Worm (Caenorhabditis elegans) whole organism, mixed stage, embryonic: Measurements from ENCODE around the gene yap-1.

Source experiments
- M03D4.4 ChIP-seq: sonication (generic microtip); optimal IDR thresholded peaks from 2 replicates; lab custom pipeline; 2017; ENCODE audit warnings: mild to moderate bottlenecking, missing genetic modification characterization, missing compliant biosample characterization
- blmp-1 ChIP-seq: fragments of 150-350 bp; optimal IDR thresholded peaks from 2 replicates; lab custom pipeline; 2014; ENCODE audit warnings: missing biosample characterization, missing genetic modification characterization
- ceh-39 ChIP-seq: fragments of 150-350 bp; optimal IDR thresholded peaks from 2 replicates; lab custom pipeline; 2014; ENCODE audit warnings: missing biosample characterization, missing genetic modification characterization
- ceh-43 ChIP-seq: fragments of 200-800 bp; sonication (Bioruptor generic); optimal IDR thresholded peaks from 2 replicates; lab custom pipeline; 2018; ENCODE audit warnings: mild to moderate bottlenecking, missing genetic modification characterization, moderate library complexity, missing compliant biosample characterization
- ceh-83 ChIP-seq: fragments of 200-800 bp; sonication (Bioruptor generic); optimal IDR thresholded peaks from 2 replicates; lab custom pipeline; 2018; ENCODE audit warnings: mild to moderate bottlenecking, missing genetic modification characterization, missing compliant biosample characterization
- ces-1 ChIP-seq: fragments of 150-350 bp; optimal IDR thresholded peaks from 2 replicates; lab custom pipeline; 2014; ENCODE audit warnings: missing biosample characterization, missing genetic modification reagents, missing genetic modification characterization
- drap-1 ChIP-seq: fragments of 200-800 bp; sonication (Bioruptor generic); optimal IDR thresholded peaks from 3 replicates; lab custom pipeline; 2018; ENCODE audit warnings: mild to moderate bottlenecking, missing genetic modification characterization, missing compliant biosample characterization
- elt-1 ChIP-seq: sonication (generic microtip); optimal IDR thresholded peaks from 2 replicates; lab custom pipeline; 2017; ENCODE audit warnings: missing genetic modification characterization, mild to moderate bottlenecking, missing compliant biosample characterization, antibody characterized with exemption, moderate library complexity, borderline replicate concordance; ENCODE audit not compliant: insufficient read depth
- elt-3 ChIP-seq: fragments of 150-350 bp; optimal IDR thresholded peaks from 2 replicates; lab custom pipeline; 2014; ENCODE audit warnings: missing biosample characterization, missing genetic modification characterization
- ham-2 ChIP-seq: fragments of 200-800 bp; sonication (Bioruptor generic); optimal IDR thresholded peaks from 2 replicates; lab custom pipeline; 2018; ENCODE audit warnings: mild to moderate bottlenecking, missing genetic modification characterization, missing compliant biosample characterization
- lin-13 ChIP-seq: fragments of 150-350 bp; optimal IDR thresholded peaks from 2 replicates; lab custom pipeline; 2014; ENCODE audit warnings: missing biosample characterization, missing genetic modification characterization
- lin-32 ChIP-seq: fragments of 200-800 bp; sonication (Bioruptor generic); optimal IDR thresholded peaks from 2 replicates; lab custom pipeline; 2018; ENCODE audit warnings: mild to moderate bottlenecking, missing genetic modification characterization, missing compliant biosample characterization
- lsy-2 ChIP-seq: fragments of 150-350 bp; optimal IDR thresholded peaks from 2 replicates; lab custom pipeline; 2014; ENCODE audit warnings: missing biosample characterization, missing genetic modification characterization
- mab-5 ChIP-seq: fragments of 150-350 bp; optimal IDR thresholded peaks from 2 replicates; lab custom pipeline; 2014; ENCODE audit warnings: missing biosample characterization, missing genetic modification characterization
- mls-2 ChIP-seq: sonication (generic microtip); optimal IDR thresholded peaks from 2 replicates; lab custom pipeline; 2016; ENCODE audit warnings: mild to moderate bottlenecking, missing genetic modification characterization, moderate library complexity, missing compliant biosample characterization
- nhr-12 ChIP-seq: fragments of 150-350 bp; optimal IDR thresholded peaks from 2 replicates; lab custom pipeline; 2014; ENCODE audit warnings: missing biosample characterization, missing genetic modification characterization
- nhr-2 ChIP-seq: fragments of 150-350 bp; optimal IDR thresholded peaks from 2 replicates; lab custom pipeline; 2014; ENCODE audit warnings: missing biosample characterization, missing genetic modification characterization
- nhr-76 ChIP-seq: sonication (generic microtip); optimal IDR thresholded peaks from 2 replicates; lab custom pipeline; 2017; ENCODE audit warnings: missing biosample characterization, missing genetic modification characterization
- pha-4 ChIP-seq: fragments of 150-350 bp; optimal IDR thresholded peaks from 2 replicates; lab custom pipeline; 2018; ENCODE audit warnings: missing biosample characterization, missing genetic modification reagents, missing genetic modification characterization
- sem-2 ChIP-seq: fragments of 200-800 bp; sonication (Bioruptor generic); optimal IDR thresholded peaks from 2 replicates; lab custom pipeline; 2018; ENCODE audit warnings: mild to moderate bottlenecking, missing genetic modification characterization, missing compliant biosample characterization
- sptf-1 ChIP-seq: sonication (generic microtip); optimal IDR thresholded peaks from 2 replicates; lab custom pipeline; 2017; ENCODE audit warnings: mild to moderate bottlenecking, missing genetic modification characterization, moderate library complexity, missing compliant biosample characterization
- tbx-8 ChIP-seq: fragments of 200-800 bp; sonication (Bioruptor generic); optimal IDR thresholded peaks from 2 replicates; lab custom pipeline; 2018; ENCODE audit warnings: mild to moderate bottlenecking, missing genetic modification characterization, moderate library complexity, missing compliant biosample characterization
- unc-120 ChIP-seq: sonication (generic microtip); optimal IDR thresholded peaks from 2 replicates; lab custom pipeline; 2017; ENCODE audit warnings: missing genetic modification characterization, missing compliant biosample characterization; ENCODE audit not compliant: poor library complexity, severe bottlenecking
- unc-39 ChIP-seq: fragments of 150-350 bp; optimal IDR thresholded peaks from 2 replicates; lab custom pipeline; 2014; ENCODE audit warnings: missing biosample characterization, missing genetic modification characterization
- unc-62 ChIP-seq: fragments of 150-350 bp; optimal IDR thresholded peaks from 2 replicates; lab custom pipeline; 2014; ENCODE audit warnings: missing biosample characterization, missing genetic modification reagents, missing genetic modification characterization
- zip-8 ChIP-seq: fragments of 150-350 bp; optimal IDR thresholded peaks from 2 replicates; lab custom pipeline; 2014; ENCODE audit warnings: missing biosample characterization, missing genetic modification characterization
- ztf-11 ChIP-seq: fragments of 150-350 bp; optimal IDR thresholded peaks from 2 replicates; lab custom pipeline; 2014; ENCODE audit warnings: missing biosample characterization, missing genetic modification characterization

Gene yap-1

ce11 chrX:10686487-10686886, 5.3 kb upstream of the yap-1 start:
- peak; percentile 11 for TF ChIP-seq unc-62 (GFP tag; lab: Kevin White, UChicago)
- no peak for TF ChIP-seq ceh-39 (tag; lab: Kevin White, UChicago)

ce11 chrX:10687317-10687716, 4.4 kb upstream of the yap-1 start:
- TF ChIP-seq lin-32, result no peak
- TF ChIP-seq lin-13 (tag; lab: Kevin White, UChicago), result no peak
- TF ChIP-seq ceh-83 (GFP tag; lab: Kevin White, UChicago), result no peak
- no peak for TF ChIP-seq sptf-1 (tag; lab: Kevin White, UChicago)
- no peak for TF ChIP-seq nhr-76 (tag; lab: Kevin White, UChicago)
- TF ChIP-seq ztf-11, result no peak
- TF ChIP-seq pha-4 (tag; lab: Kevin White, UChicago), result no peak
- TF ChIP-seq ceh-39 (tag; lab: Kevin White, UChicago), result no peak
- TF ChIP-seq nhr-12, result no peak
- TF ChIP-seq nhr-2, result no peak
- no peak for TF ChIP-seq ham-2
- TF ChIP-seq unc-62 (GFP tag; lab: Kevin White, UChicago), result no peak
- no peak for TF ChIP-seq zip-8
- TF ChIP-seq drap-1, result no peak
- TF ChIP-seq elt-3 (tag; lab: Kevin White, UChicago), result no peak
- TF ChIP-seq unc-39 (tag; lab: Kevin White, UChicago), result no peak

ce11 chrX:10688311-10688710, 3.4 kb upstream of the yap-1 start:
- TF ChIP-seq mls-2 (tag; lab: Kevin White, UChicago) (no peak), mab-5 (tag; lab: Kevin White, UChicago) (no peak), M03D4.4 (tag; lab: Kevin White, UChicago) (no peak), elt-3 (tag; lab: Kevin White, UChicago) (no peak)

- TF ChIP-seq unc-120 (tag; lab: Kevin White, UChicago), result no peak
- TF ChIP-seq, all 35 proteins: peak for 0
Measured at ce11 chrX:10689729-10690128, 2.0 kb upstream of the yap-1 start.

ce11 chrX:10691232-10691631, 511 bp upstream of the yap-1 start:
- TF ChIP-seq ces-1 (GFP tag; lab: Kevin White, UChicago), result no peak
- TF ChIP-seq blmp-1 (tag; lab: Kevin White, UChicago), result peak; percentile 80
- peak; percentile 55 for TF ChIP-seq elt-1 (tag; lab: Kevin White, UChicago)
- TF ChIP-seq, all 35 proteins: peak for 2

- TF ChIP-seq ztf-11, result no peak
- TF ChIP-seq M03D4.4 (tag; lab: Kevin White, UChicago), result no peak
- peak; percentile 86 for TF ChIP-seq zip-8
- TF ChIP-seq, all 35 proteins: peak for 1
Measured at ce11 chrX:10692057-10692456, 314 bp downstream of the yap-1 start.

ce11 chrX:10694248-10694647, 2.5 kb downstream of the yap-1 start:
- TF ChIP-seq unc-62 (GFP tag; lab: Kevin White, UChicago) (no peak), mls-2 (tag; lab: Kevin White, UChicago) (no peak), nhr-12 (no peak), zip-8 (no peak), unc-120 (tag; lab: Kevin White, UChicago) (no peak), ham-2 (no peak), lsy-2 (tag; lab: Kevin White, UChicago) (no peak), nhr-2 (no peak), blmp-1 (tag; lab: Kevin White, UChicago) (no peak), ceh-39 (tag; lab: Kevin White, UChicago) (no peak), elt-3 (tag; lab: Kevin White, UChicago) (no peak), pha-4 (tag; lab: Kevin White, UChicago) (no peak), ceh-43 (GFP tag; lab: Kevin White, UChicago) (no peak), tbx-8 (no peak), lin-32 (no peak), ces-1 (GFP tag; lab: Kevin White, UChicago) (no peak), nhr-76 (tag; lab: Kevin White, UChicago) (no peak), sem-2 (GFP tag; lab: Kevin White, UChicago) (no peak)
- TF ChIP-seq, all 35 proteins: peak for 0
